Worm (Caenorhabditis elegans): ENCODE measurements around the gene unc-86.

The unc-86 gene

ce11 chrIII:8242809-8243208 lies 26.7 kb upstream of the unc-86 start, which contains the start of gene C02F5.12 (continued):
- peak; percentile 69 for TF ChIP-seq Y53G8AR.9 (GFP tag; conservative IDR thresholded peaks at IDR 0.05)
- no peak for TF ChIP-seq hrde-1 (tag; optimal IDR thresholded peaks at IDR 0.05; ENCODE audit: borderline replicate concordance)
- 0 out of 2 replicates have a peak, but pooled peaks have one; percentile 31 for TF ChIP-seq nfyb-1 (GFP tag; IDR thresholded peaks at IDR 0.05)
- TF ChIP-seq F10E7.11 (tag; optimal IDR thresholded peaks at IDR 0.05): no peak
- TF ChIP-seq nfya-2 (GFP tag; IDR thresholded peaks at IDR 0.05): 0 out of 2 replicates have a peak, but pooled peaks have one; percentile 69
- TF ChIP-seq T07F8.4 (tag; optimal IDR thresholded peaks at IDR 0.05): no peak
- TF ChIP-seq snpc-3.4 (tag; optimal IDR thresholded peaks at IDR 0.05): peak; percentile 33
- peak; percentile 25 for TF ChIP-seq tbp1 (GFP tag; optimal IDR thresholded peaks at IDR 0.05)
- no peak for TF ChIP-seq nhr-120 (GFP tag; IDR thresholded peaks at IDR 0.05)
- TF ChIP-seq mxl-1 (tag; optimal IDR thresholded peaks at IDR 0.05): no peak
- no peak for TF ChIP-seq bed-1 (GFP tag; IDR thresholded peaks at IDR 0.05)
- no peak for TF ChIP-seq F33H1.4 (GFP tag; IDR thresholded peaks at IDR 0.05)
- TF ChIP-seq pbrm-1 (GFP tag; IDR thresholded peaks at IDR 0.05): peak; percentile 26; the same call in 1 of the 2 replicates
- peak; percentile 28; the same call in 1 of the 2 replicates for TF ChIP-seq mcd-1 (GFP tag; IDR thresholded peaks at IDR 0.05)
- TF ChIP-seq ceh-27 (GFP tag; optimal IDR thresholded peaks at IDR 0.05): no peak
- no peak for TF ChIP-seq F49E8.2 (tag; optimal IDR thresholded peaks at IDR 0.05; ENCODE audit: insufficient read depth)

ce11 chrIII:8240948-8241347 lies 24.8 kb upstream of the unc-86 start:
- TF ChIP-seq cebp-2 (GFP tag; IDR thresholded peaks at IDR 0.05): no peak
- TF ChIP-seq nhr-80 (tag; optimal IDR thresholded peaks at IDR 0.05): no peak
- no peak for TF ChIP-seq him-1 (tag; optimal IDR thresholded peaks at IDR 0.05)
- no peak for TF ChIP-seq egl-18 (GFP tag; IDR thresholded peaks at IDR 0.05)
- no peak for TF ChIP-seq egl-44 (GFP tag; IDR thresholded peaks at IDR 0.05)
- no peak for TF ChIP-seq mcd-1 (GFP tag; IDR thresholded peaks at IDR 0.05)
- no peak for TF ChIP-seq aptf-3 (GFP tag; IDR thresholded peaks at IDR 0.05)
- TF ChIP-seq egrh-3 (GFP tag; IDR thresholded peaks at IDR 0.05): no peak
- TF ChIP-seq tbx-9 (tag; optimal IDR thresholded peaks at IDR 0.05; ENCODE audit: borderline replicate concordance): no peak
- no peak for TF ChIP-seq T07F8.4 (tag; optimal IDR thresholded peaks at IDR 0.05)
- TF ChIP-seq ets-4 (GFP tag; optimal IDR thresholded peaks at IDR 0.05): no peak
- no peak for TF ChIP-seq Y79H2A.3 (GFP tag; conservative IDR thresholded peaks at IDR 0.05)

- no peak for TF ChIP-seq F22D6.2 (tag; optimal IDR thresholded peaks at IDR 0.05)
- TF ChIP-seq nhr-80 (tag; optimal IDR thresholded peaks at IDR 0.05): peak; percentile 28
- TF ChIP-seq somi-1 (GFP tag; optimal IDR thresholded peaks at IDR 0.05): no peak
- TF ChIP-seq cebp-2 (GFP tag; IDR thresholded peaks at IDR 0.05): no peak
- TF ChIP-seq rpc-1 (optimal IDR thresholded peaks at IDR 0.05): no peak
- TF ChIP-seq rpc-1 (tag; optimal IDR thresholded peaks at IDR 0.05): no peak
- no peak for TF ChIP-seq cebp-1 (GFP tag; IDR thresholded peaks at IDR 0.05)
- no peak for TF ChIP-seq cebp-1 (tag; optimal IDR thresholded peaks at IDR 0.05)
- no peak for TF ChIP-seq F52B5.7 (tag; optimal IDR thresholded peaks at IDR 0.05)
Measured at ce11 chrIII:8240247-8240646, 24.1 kb upstream of the unc-86 start.

DNA sequence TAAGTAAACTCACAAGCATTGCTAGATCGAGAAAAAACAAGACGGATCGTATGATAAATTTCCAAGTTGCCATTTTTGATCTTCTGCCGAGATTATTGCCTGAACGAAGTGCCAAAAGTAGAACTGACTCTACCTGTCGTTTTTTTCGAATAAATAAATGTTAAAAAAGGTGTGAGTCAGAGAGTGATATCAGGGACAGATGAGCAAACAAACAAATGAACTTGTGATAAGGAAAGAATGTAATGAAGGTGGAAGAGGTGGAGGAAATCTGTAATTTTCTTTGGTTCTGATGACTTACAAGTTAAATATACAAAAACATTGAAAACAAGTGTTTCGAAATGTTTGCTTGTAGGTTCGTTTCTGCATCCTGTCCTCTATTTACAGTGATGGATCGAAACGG lies 23.2 kb upstream of the unc-86 start, which contains the start of gene tsp-1:
Gene tsp-1, minus strand, starts transcription at position 99 of the 400 bp plus-strand sequence.
- TF ChIP-seq Y67H2A.10 (GFP tag; conservative IDR thresholded peaks at IDR 0.05): no peak
- TF ChIP-seq K11D2.4 (GFP tag; IDR thresholded peaks at IDR 0.05): no peak
- no peak for TF ChIP-seq F49E8.2 (tag; optimal IDR thresholded peaks at IDR 0.05; ENCODE audit: insufficient read depth)
- no peak for TF ChIP-seq mxl-1 (tag; optimal IDR thresholded peaks at IDR 0.05)
- TF ChIP-seq snpc-1.1 (tag; optimal IDR thresholded peaks at IDR 0.05; ENCODE audit: insufficient read depth): no peak

Measured in whole organism, young adult.